Worm (Caenorhabditis elegans): ENCODE data around the gene srg-65.

DNA sequence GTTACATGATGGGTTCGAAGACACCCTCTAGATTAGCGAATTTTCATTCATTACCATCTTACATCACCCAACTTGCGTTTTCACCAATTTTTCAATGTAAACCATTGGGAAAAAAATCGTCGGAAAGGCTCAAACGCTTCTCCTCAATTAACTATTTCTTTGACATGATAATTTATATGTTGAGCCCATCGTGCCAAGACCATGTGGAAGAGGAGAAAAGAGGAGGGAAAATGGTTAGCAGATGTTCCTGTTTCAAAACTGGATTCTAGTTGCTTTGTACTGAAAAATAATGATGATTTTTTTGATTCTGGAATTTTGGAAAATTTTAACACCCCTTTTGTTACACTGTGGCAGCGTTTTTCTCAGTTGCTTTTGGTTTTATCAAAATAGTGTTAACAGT is 40.7 kb downstream of the srg-65 start:
- TF ChIP-seq him-1 (tag; optimal IDR thresholded peaks at IDR 0.05) (no peak), dao-5 (tag; optimal IDR thresholded peaks at IDR 0.05) (no peak)
